Worm (Caenorhabditis elegans): ENCODE data around the gene smcl-1.

DNA sequence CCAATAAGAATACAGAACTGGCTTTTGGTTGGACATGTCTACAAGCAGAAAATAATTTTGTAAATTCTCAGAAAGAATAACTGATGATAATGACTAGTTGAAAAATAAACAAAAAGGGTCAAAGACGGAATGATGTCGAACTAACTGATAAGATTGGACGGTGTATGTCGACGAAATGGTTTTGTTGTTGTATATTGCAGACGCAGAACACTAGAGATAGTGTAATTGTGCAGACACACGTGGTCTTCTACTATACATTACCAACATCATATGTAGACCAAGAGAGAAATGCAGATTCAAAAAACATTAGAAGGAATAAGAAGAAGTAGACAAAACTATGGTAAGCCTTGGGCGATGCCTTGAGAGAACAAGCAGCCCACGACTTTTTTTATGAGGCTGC is 34.5 kb downstream of the smcl-1 start, which contains the start of the genes gst-42 and D1053.2:
- no peak for TF ChIP-seq tab-1 (GFP tag; IDR thresholded peaks at IDR 0.05)
- TF ChIP-seq med-1 (GFP tag; optimal IDR thresholded peaks at IDR 0.05; ENCODE audit: insufficient read depth), result no peak
- no peak for TF ChIP-seq ref-1 (GFP tag; conservative IDR thresholded peaks at IDR 0.05)
- TF ChIP-seq ztf-23 (GFP tag; IDR thresholded peaks at IDR 0.05), result no peak
- TF ChIP-seq flt-1 (GFP tag; IDR thresholded peaks at IDR 0.05), result no peak
- no peak for TF ChIP-seq ztf-29 (GFP tag; IDR thresholded peaks at IDR 0.05)
- no peak for TF ChIP-seq klf-2 (GFP tag; conservative IDR thresholded peaks at IDR 0.05)
- no peak for TF ChIP-seq cog-1 (tag; optimal IDR thresholded peaks at IDR 0.05)

Measured in whole organism, midembryonic.